Fruit fly (Drosophila melanogaster) whole organism, embryonic: Measurements from ENCODE around the gene Taf8.
A peak's percentile ranks its signal among the peaks of the same experiment; 100 is the strongest.

Experiments
- Ada2b ChIP-seq: fragments of 200-800 bp; sonication (Bioruptor generic); IDR thresholded peaks from 2 replicates; pipeline ENCODE4 v1.3.6; 2022; ENCODE audit warnings: missing biosample characterization, missing genetic modification characterization
- Antp ChIP-seq: fragments of 200-800 bp; sonication (Bioruptor generic); optimal IDR thresholded peaks from 3 replicates; lab custom pipeline; 2016; ENCODE audit warnings: missing biosample characterization, missing genetic modification characterization
- Atf6 ChIP-seq: fragments of 200-800 bp; sonication (Bioruptor generic); IDR thresholded peaks from 2 replicates; pipeline ENCODE4 v1.3.6; 2022; ENCODE audit warnings: missing biosample characterization, missing genetic modification characterization
- CG11723 ChIP-seq: fragments of 200-800 bp; sonication (Bioruptor generic); optimal IDR thresholded peaks from 2 replicates; lab custom pipeline; 2017; ENCODE audit warnings: missing biosample characterization, mild to moderate bottlenecking, missing genetic modification characterization
- CG13424 ChIP-seq: fragments of 200-800 bp; sonication (Bioruptor generic); optimal IDR thresholded peaks from 2 replicates; lab custom pipeline; 2019; ENCODE audit warnings: missing biosample characterization, mild to moderate bottlenecking, missing genetic modification characterization, moderate library complexity
- CG14014 ChIP-seq: fragments of 200-800 bp; sonication (Bioruptor generic); IDR thresholded peaks from 2 replicates; pipeline ENCODE4 v1.3.6; 2022; ENCODE audit warnings: missing biosample characterization, missing genetic modification characterization
- CG15479 ChIP-seq: fragments of 200-800 bp; sonication (Bioruptor generic); optimal IDR thresholded peaks from 3 replicates; lab custom pipeline; 2019; ENCODE audit warnings: missing biosample characterization, mild to moderate bottlenecking, missing genetic modification characterization, moderate library complexity
- CG16813 ChIP-seq: fragments of 200-800 bp; sonication (Bioruptor generic); IDR thresholded peaks from 3 replicates; pipeline ENCODE4 v1.3.6; 2022; ENCODE audit warnings: missing biosample characterization, missing genetic modification characterization; ENCODE audit not compliant: partially characterized antibody
- CG17361 ChIP-seq: fragments of 200-800 bp; sonication (Bioruptor generic); IDR thresholded peaks from 3 replicates; pipeline ENCODE4 v1.3.6; 2022; ENCODE audit warnings: missing biosample characterization, missing genetic modification characterization
- CG2202 ChIP-seq: fragments of 200-800 bp; sonication (Bioruptor generic); optimal IDR thresholded peaks from 2 replicates; lab custom pipeline; 2018; ENCODE audit warnings: missing biosample characterization, mild to moderate bottlenecking, missing genetic modification characterization
- CG2678 ChIP-seq: fragments of 200-800 bp; sonication (Bioruptor generic); optimal IDR thresholded peaks from 3 replicates; lab custom pipeline; 2019; ENCODE audit warnings: missing biosample characterization, mild to moderate bottlenecking, missing genetic modification characterization, moderate library complexity
- CG2875 ChIP-seq: fragments of 200-800 bp; sonication (Bioruptor generic); optimal IDR thresholded peaks from 2 replicates; lab custom pipeline; 2017; ENCODE audit warnings: missing biosample characterization, mild to moderate bottlenecking, missing genetic modification characterization, missing genetic modification reagents
- CG3726 ChIP-seq: fragments of 200-800 bp; sonication (Bioruptor generic); IDR thresholded peaks from 3 replicates; pipeline ENCODE4, ENCODE4 v1.3.6; 2022; ENCODE audit warnings: missing biosample characterization, missing genetic modification characterization
- CG3847 ChIP-seq: fragments of 200-800 bp; sonication (Bioruptor generic); IDR thresholded peaks from 2 replicates; pipeline ENCODE4 v1.3.6; 2022; ENCODE audit warnings: missing biosample characterization, missing genetic modification characterization
- CG42726 ChIP-seq: fragments of 200-800 bp; sonication (Bioruptor generic); IDR thresholded peaks from 2 replicates; pipeline ENCODE4 v1.3.6; 2022; ENCODE audit warnings: missing biosample characterization, missing genetic modification characterization; ENCODE audit not compliant: partially characterized antibody
- CG4282 ChIP-seq: fragments of 200-800 bp; sonication (Bioruptor generic); optimal IDR thresholded peaks from 2 replicates; lab custom pipeline; 2016; ENCODE audit warnings: missing biosample characterization, missing genetic modification characterization
- CG4707 ChIP-seq: fragments of 200-800 bp; sonication (Bioruptor generic); optimal IDR thresholded peaks from 2 replicates; lab custom pipeline; 2018; ENCODE audit warnings: missing biosample characterization, mild to moderate bottlenecking, missing genetic modification characterization, moderate library complexity
- CG5245 ChIP-seq: fragments of 200-800 bp; sonication (Bioruptor generic); optimal IDR thresholded peaks from 3 replicates; lab custom pipeline; 2016; ENCODE audit warnings: missing biosample characterization, missing genetic modification characterization
- CG7963 ChIP-seq: fragments of 200-800 bp; sonication (Bioruptor generic); IDR thresholded peaks from 3 replicates; pipeline ENCODE4 v1.3.6; 2022; ENCODE audit warnings: missing biosample characterization, missing genetic modification characterization; ENCODE audit not compliant: partially characterized antibody
- E2f1 ChIP-seq: fragments of 200-800 bp; sonication (Bioruptor generic); IDR thresholded peaks from 2 replicates; pipeline ENCODE4 v1.3.6; 2022; ENCODE audit warnings: missing biosample characterization, missing genetic modification characterization
- Fer1 ChIP-seq: fragments of 200-800 bp; sonication (Bioruptor generic); optimal IDR thresholded peaks from 2 replicates; lab custom pipeline; 2017; ENCODE audit warnings: missing biosample characterization, mild to moderate bottlenecking, missing genetic modification characterization
- HHEX ChIP-seq: fragments of 200-800 bp; sonication (Bioruptor generic); optimal IDR thresholded peaks from 3 replicates; lab custom pipeline; 2017; ENCODE audit warnings: missing biosample characterization, mild to moderate bottlenecking, missing genetic modification characterization, missing genetic modification reagents
- HLHmδ ChIP-seq: fragments of 200-800 bp; sonication (Bioruptor generic); optimal IDR thresholded peaks from 2 replicates; lab custom pipeline; 2018; ENCODE audit warnings: missing biosample characterization, mild to moderate bottlenecking, missing genetic modification characterization, moderate library complexity
- MESR4 ChIP-seq: fragments of 200-800 bp; sonication (Bioruptor generic); optimal IDR thresholded peaks from 2 replicates; lab custom pipeline; 2018; ENCODE audit warnings: missing biosample characterization, mild to moderate bottlenecking, missing genetic modification characterization, moderate library complexity
- Neu2 ChIP-seq: fragments of 200-800 bp; sonication (Bioruptor generic); optimal IDR thresholded peaks from 3 replicates; lab custom pipeline; 2016; ENCODE audit warnings: missing biosample characterization, missing genetic modification characterization, borderline replicate concordance
- Rfx ChIP-seq: fragments of 200-800 bp; sonication (Bioruptor generic); IDR thresholded peaks from 2 replicates; pipeline ENCODE4 v1.3.6; 2022; ENCODE audit warnings: missing biosample characterization, missing genetic modification characterization
- Sox100B ChIP-seq: fragments of 200-800 bp; sonication (Bioruptor generic); optimal IDR thresholded peaks from 3 replicates; lab custom pipeline; 2018; ENCODE audit warnings: missing biosample characterization, mild to moderate bottlenecking, missing genetic modification characterization
- Sry-δ ChIP-seq: fragments of 200-800 bp; sonication (Bioruptor generic); optimal IDR thresholded peaks from 2 replicates; lab custom pipeline; 2016; ENCODE audit warnings: missing biosample characterization, missing genetic modification characterization
- ash1 ChIP-seq: fragments of 200-800 bp; sonication (Bioruptor generic); optimal IDR thresholded peaks from 2 replicates; lab custom pipeline; 2018; ENCODE audit warnings: missing biosample characterization, mild to moderate bottlenecking, missing genetic modification characterization
- cg ChIP-seq: fragments of 200-800 bp; sonication (Bioruptor generic); optimal IDR thresholded peaks from 3 replicates; lab custom pipeline; 2019; ENCODE audit warnings: missing biosample characterization, mild to moderate bottlenecking, missing genetic modification characterization, moderate library complexity
- dmrt99B ChIP-seq: fragments of 200-800 bp; sonication (Bioruptor generic); optimal IDR thresholded peaks from 2 replicates; lab custom pipeline; 2018; ENCODE audit warnings: missing biosample characterization, mild to moderate bottlenecking, missing genetic modification characterization, moderate library complexity
- dysf ChIP-seq: fragments of 200-800 bp; sonication (Bioruptor generic); IDR thresholded peaks from 3 replicates; pipeline ENCODE4 v1.3.6; 2022; ENCODE audit warnings: missing biosample characterization, missing genetic modification characterization
- emc ChIP-seq: fragments of 200-800 bp; sonication (Bioruptor generic); optimal IDR thresholded peaks from 2 replicates; lab custom pipeline; 2016; ENCODE audit warnings: missing biosample characterization, missing genetic modification characterization
- en ChIP-seq: fragments of 200-800 bp; sonication (Bioruptor generic); optimal IDR thresholded peaks from 2 replicates; lab custom pipeline; 2016; ENCODE audit warnings: missing biosample characterization, missing genetic modification characterization
- ewg ChIP-seq: fragments of 200-800 bp; sonication (Bioruptor generic); optimal IDR thresholded peaks from 3 replicates; lab custom pipeline; 2017; ENCODE audit warnings: mild to moderate bottlenecking, missing biosample characterization, missing genetic modification reagents, missing genetic modification characterization
- ham ChIP-seq: fragments of 200-800 bp; sonication (Bioruptor generic); IDR thresholded peaks from 2 replicates; pipeline ENCODE4 v1.3.6; 2022; ENCODE audit warnings: missing biosample characterization, missing genetic modification characterization
- her ChIP-seq: fragments of 200-800 bp; sonication (Bioruptor generic); optimal IDR thresholded peaks from 2 replicates; lab custom pipeline; 2016; ENCODE audit warnings: missing biosample characterization, missing genetic modification characterization
- hkb ChIP-seq, 2 experiments: fragments of 200-800 bp in 1 of 2; fragments of >200 bp in 1 of 2; sonication (Bioruptor generic) in 1 of 2; IDR thresholded peaks in 1 of 2; optimal IDR thresholded peaks in 1 of 2; 2 replicates each; pipeline versions ENCODE4 v1.3.6 to Lab custom; 2017 to 2022; ENCODE audit warnings: missing biosample characterization in 1 of 2, missing genetic modification characterization in 1 of 2
- ind ChIP-seq: fragments of 200-800 bp; sonication (Bioruptor generic); optimal IDR thresholded peaks from 3 replicates; lab custom pipeline; 2016; ENCODE audit warnings: missing biosample characterization, missing genetic modification characterization
- insv ChIP-seq, 2 experiments: fragments of 200-800 bp; sonication (Bioruptor generic); optimal IDR thresholded peaks; 3 replicates each; lab custom pipeline; 2016 to 2018; ENCODE audit warnings: missing biosample characterization in 2 of 2, missing genetic modification characterization in 2 of 2
- nom ChIP-seq: fragments of 200-800 bp; sonication (Bioruptor generic); optimal IDR thresholded peaks from 2 replicates; lab custom pipeline; 2017; ENCODE audit warnings: missing biosample characterization, missing genetic modification characterization, mild to moderate bottlenecking, moderate library complexity, missing genetic modification reagents
- onecut ChIP-seq: fragments of 200-800 bp; sonication (Bioruptor generic); IDR thresholded peaks from 2 replicates; pipeline ENCODE4 v1.3.6; 2022; ENCODE audit warnings: missing biosample characterization, missing genetic modification characterization
- prd ChIP-seq, 3 experiments: fragments of >200 bp in 2 of 3; fragments of 200-800 bp in 1 of 3; sonication (Bioruptor generic) in 1 of 3; optimal IDR thresholded peaks in 2 of 3; IDR thresholded peaks in 1 of 3; 2 replicates in 2 of 3; 3 replicates in 1 of 3; pipeline versions ENCODE4 v1.3.6 to Lab custom; 2017 to 2022; ENCODE audit warnings: missing biosample characterization in 1 of 3, missing genetic modification characterization in 1 of 3
- row ChIP-seq: fragments of 200-800 bp; sonication (Bioruptor generic); IDR thresholded peaks from 3 replicates; pipeline ENCODE4 v1.3.6; 2022; ENCODE audit warnings: missing biosample characterization, missing genetic modification characterization
- sc ChIP-seq, 3 experiments: fragments of >200 bp in 2 of 3; fragments of 200-800 bp in 1 of 3; sonication (Bioruptor generic) in 1 of 3; optimal IDR thresholded peaks; 2 replicates in 2 of 3; 3 replicates in 1 of 3; lab custom pipeline; 2017; ENCODE audit warnings: mild to moderate bottlenecking in 1 of 3, missing biosample characterization in 1 of 3, missing genetic modification characterization in 1 of 3, missing genetic modification reagents in 1 of 3
- sisA ChIP-seq: fragments of 200-800 bp; sonication (Bioruptor generic); IDR thresholded peaks from 2 replicates; pipeline ENCODE4 v1.3.6; 2022; ENCODE audit warnings: missing biosample characterization, missing genetic modification characterization
- tgo ChIP-seq: fragments of 200-800 bp; sonication (Bioruptor generic); IDR thresholded peaks from 3 replicates; pipeline ENCODE4 v1.3.6; 2022; ENCODE audit warnings: missing biosample characterization, missing genetic modification characterization
- tin ChIP-seq: fragments of 200-800 bp; sonication (Bioruptor generic); optimal IDR thresholded peaks from 3 replicates; lab custom pipeline; 2016; ENCODE audit warnings: missing biosample characterization, missing genetic modification characterization
- tna ChIP-seq: fragments of 200-800 bp; sonication (Bioruptor generic); IDR thresholded peaks from 2 replicates; pipeline ENCODE4 v1.3.6; 2022; ENCODE audit warnings: missing biosample characterization, missing genetic modification characterization; ENCODE audit not compliant: partially characterized antibody

The Taf8 gene

DNA sequence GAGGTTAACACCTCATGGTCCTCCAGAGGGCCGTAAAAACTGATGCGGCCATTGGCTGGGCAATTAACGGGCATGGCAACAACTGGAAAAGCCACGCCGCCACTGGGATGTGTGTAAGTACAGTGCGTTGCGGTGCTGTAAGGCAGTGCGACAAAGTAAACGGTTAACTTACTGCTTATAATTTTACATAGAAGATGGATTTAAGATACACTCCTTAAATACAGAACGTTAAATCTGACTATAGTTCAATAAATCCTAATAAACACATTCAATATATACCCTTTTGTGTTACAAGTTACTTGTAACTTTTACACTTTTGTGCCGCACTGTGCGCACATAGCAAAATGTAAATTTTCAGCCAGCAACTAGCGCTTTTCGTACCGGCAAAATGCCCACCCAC is 51.2 kb downstream of the Taf8 start (continued):
- TF ChIP-seq CG7963 (GFP tag; lab: Robert Waterston, UW) (no peak), CG5245 (no peak), tna (GFP tag; lab: Robert Waterston, UW) (no peak), CG2678 (peak; percentile 47), tgo (GFP tag; lab: Robert Waterston, UW) (no peak), insv (GFP tag; optimal IDR thresholded peaks at IDR 0.05; lab: Kevin White, UChicago) (no peak), CG3847 (GFP tag; lab: Robert Waterston, UW) (no peak), sc (optimal IDR thresholded peaks at IDR 0.05; lab: Kevin White, UChicago) (no peak), sc (GFP tag; optimal IDR thresholded peaks at IDR 0.05; lab: Kevin White, UChicago) (no peak), Rfx (GFP tag; lab: Robert Waterston, UW) (0 out of 2 replicates have a peak, but pooled peaks have one; percentile 27), en (no peak), dmrt99B (tag; lab: Kevin White, UChicago) (peak; percentile 21), dysf (peak; percentile 59; the same call in 2 of the 3 replicates), CG15479 (GFP tag; lab: Kevin White, UChicago) (no peak), Sox100B (no peak), Fer1 (GFP tag; lab: Kevin White, UChicago) (peak; percentile 57), HHEX (GFP tag; lab: Kevin White, UChicago) (peak; percentile 28), HLHmδ (GFP tag; lab: Kevin White, UChicago) (no peak), ind (GFP tag; lab: Kevin White, UChicago) (no peak), prd (optimal IDR thresholded peaks at IDR 0.05; lab: Kevin White, UChicago) (no peak), prd (GFP tag; IDR thresholded peaks at IDR 0.05; lab: Robert Waterston, UW) (0 out of 3 replicates have a peak, but pooled peaks have one; percentile 17), Antp (GFP tag; lab: Kevin White, UChicago) (no peak), CG4282 (GFP tag; lab: Kevin White, UChicago) (no peak), MESR4 (GFP tag; lab: Kevin White, UChicago) (no peak), ham (GFP tag; lab: Robert Waterston, UW) (no peak), CG3726 (no peak), CG4707 (GFP tag; lab: Kevin White, UChicago) (no peak), CG13424 (peak; percentile 35), cg (GFP tag; lab: Kevin White, UChicago) (no peak), nom (GFP tag; lab: Kevin White, UChicago) (no peak), hkb (optimal IDR thresholded peaks at IDR 0.05; lab: Kevin White, UChicago) (no peak), hkb (GFP tag; IDR thresholded peaks at IDR 0.05; lab: Robert Waterston, UW) (0 out of 2 replicates have a peak, but pooled peaks have one; percentile 13), emc (GFP tag; lab: Kevin White, UChicago) (no peak), CG2202 (tag; lab: Kevin White, UChicago) (no peak), onecut (no peak), Neu2 (GFP tag; lab: Kevin White, UChicago) (no peak), ash1 (no peak), sisA (GFP tag; lab: Robert Waterston, UW) (peak; percentile 10; the same call in 1 of the 2 replicates), Sry-δ (no peak), Atf6 (peak; percentile 23; the same call in 1 of the 2 replicates), CG2875 (GFP tag; lab: Kevin White, UChicago) (no peak), CG14014 (GFP tag; lab: Robert Waterston, UW) (no peak; the same call in 1 of the 2 replicates), CG16813 (no peak), CG42726 (GFP tag; lab: Robert Waterston, UW) (no peak), E2f1 (GFP tag; lab: Robert Waterston, UW) (peak; percentile 23; the same call in 1 of the 2 replicates), Ada2b (peak; percentile 33; the same call in 1 of the 2 replicates), tin (GFP tag; lab: Kevin White, UChicago) (no peak), her (no peak), row (GFP tag; lab: Robert Waterston, UW) (peak; percentile 57; the same call in 2 of the 3 replicates), ewg (no peak), CG17361 (GFP tag; lab: Robert Waterston, UW) (no peak), CG11723 (GFP tag; lab: Kevin White, UChicago) (no peak)
